Worm (Caenorhabditis elegans): Measurements from ENCODE around the gene ctsa-4.1.

The ctsa-4.1 gene

DNA sequence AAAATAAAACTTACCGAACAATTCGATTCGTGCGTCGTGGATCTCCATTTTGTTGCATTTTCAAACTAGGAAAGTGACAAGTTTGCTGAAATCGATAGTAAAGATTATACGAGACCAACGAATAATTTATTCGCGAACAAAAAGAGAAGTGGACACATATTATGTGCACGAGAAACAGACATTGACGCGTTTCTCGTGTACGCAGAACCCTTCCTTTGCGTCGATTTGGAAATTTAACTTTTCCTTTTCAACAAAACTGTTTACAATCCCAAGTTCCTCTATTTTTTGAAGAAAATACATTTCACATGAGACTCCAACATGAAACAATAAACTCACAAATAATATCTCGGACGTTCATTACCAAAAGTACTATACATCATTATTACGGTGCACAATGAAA lies 6.0 kb upstream of the ctsa-4.1 start, which contains the start of gene K10B2.4 (continued):
- TF ChIP-seq B0035.1 (tag; optimal IDR thresholded peaks at IDR 0.05) (peak; percentile 56), ztf-25 (GFP tag; IDR thresholded peaks at IDR 0.05) (no peak), lin-40 (tag; optimal IDR thresholded peaks at IDR 0.05) (peak; percentile 47), ccch-3 (GFP tag; optimal IDR thresholded peaks at IDR 0.05) (no peak), Y53F4B.3 (GFP tag; IDR thresholded peaks at IDR 0.05) (no peak), snpc-1.1 (tag; optimal IDR thresholded peaks at IDR 0.05; ENCODE audit: insufficient read depth) (no peak), F55B11.4 (tag; optimal IDR thresholded peaks at IDR 0.05; ENCODE audit: borderline replicate concordance, insufficient read depth) (no peak), ceh-58 (GFP tag; IDR thresholded peaks at IDR 0.05) (no peak), ztf-26 (tag; optimal IDR thresholded peaks at IDR 0.05) (no peak), sea-2 (GFP tag; IDR thresholded peaks at IDR 0.05) (no peak), atf-7 (tag; optimal IDR thresholded peaks at IDR 0.05) (peak; percentile 24), sptf-2 (GFP tag; optimal IDR thresholded peaks at IDR 0.05) (no peak), bed-1 (GFP tag; IDR thresholded peaks at IDR 0.05) (no peak), F37B4.10 (GFP tag; IDR thresholded peaks at IDR 0.05) (no peak), attf-5 (GFP tag; optimal IDR thresholded peaks at IDR 0.05) (peak; percentile 72), hmg-1.2 (GFP tag; IDR thresholded peaks at IDR 0.05) (0 out of 2 replicates have a peak, but pooled peaks have one; percentile 27), Y56A3A.18 (GFP tag; IDR thresholded peaks at IDR 0.05) (no peak), akir-1 (GFP tag; optimal IDR thresholded peaks at IDR 0.05) (peak; percentile 12), madf-10 (tag; optimal IDR thresholded peaks at IDR 0.05) (no peak), lag-1 (GFP tag; IDR thresholded peaks at IDR 0.05) (no peak), efl-1 (GFP tag; optimal IDR thresholded peaks at IDR 0.05) (no peak), Y79H2A.3 (GFP tag; conservative IDR thresholded peaks at IDR 0.05) (no peak), ztf-3 (GFP tag; optimal IDR thresholded peaks at IDR 0.05) (no peak), Y53G8AR.9 (GFP tag; conservative IDR thresholded peaks at IDR 0.05) (no peak), somi-1 (GFP tag; optimal IDR thresholded peaks at IDR 0.05) (no peak), ama-1 (optimal IDR thresholded peaks at IDR 0.05) (no peak), ama-1 (GFP tag; optimal IDR thresholded peaks at IDR 0.05) (peak in 1 of 2 experiments; percentile 38), nhr-27 (tag; optimal IDR thresholded peaks at IDR 0.05) (no peak), repo-1 (tag; optimal IDR thresholded peaks at IDR 0.05) (no peak), aptf-2 (GFP tag; conservative IDR thresholded peaks at IDR 0.05) (no peak), zfh-2 (GFP tag; conservative IDR thresholded peaks at IDR 0.05) (no peak), F57A8.1 (GFP tag; optimal IDR thresholded peaks at IDR 0.05) (no peak), snpc-4 (GFP tag; optimal IDR thresholded peaks at IDR 0.05) (peak; percentile 0), snpc-4 (tag; optimal IDR thresholded peaks at IDR 0.05) (peak; percentile 22 to 42 (median 36)), madf-8 (GFP tag; conservative IDR thresholded peaks at IDR 0.05) (no peak), F39B2.1 (GFP tag; IDR thresholded peaks at IDR 0.05) (no peak), let-607 (tag; optimal IDR thresholded peaks at IDR 0.05) (peak in 1 of 2 experiments; percentile 5), F49E8.2 (tag; optimal IDR thresholded peaks at IDR 0.05; ENCODE audit: insufficient read depth) (peak; percentile 43), Y67H2A.10 (GFP tag; conservative IDR thresholded peaks at IDR 0.05) (0 out of 2 replicates have a peak, but pooled peaks have one; percentile 21), egl-18 (GFP tag; IDR thresholded peaks at IDR 0.05) (no peak), dox-1 (GFP tag; IDR thresholded peaks at IDR 0.05) (peak; percentile 64), nhr-80 (tag; optimal IDR thresholded peaks at IDR 0.05) (peak; percentile 61), mes-4 (tag; optimal IDR thresholded peaks at IDR 0.05) (no peak), B0336.3 (GFP tag; IDR thresholded peaks at IDR 0.05) (peak; percentile 36; the same call in 1 of the 2 replicates), cebp-1 (GFP tag; IDR thresholded peaks at IDR 0.05) (no peak), cebp-1 (tag; optimal IDR thresholded peaks at IDR 0.05) (peak; percentile 47), pbrm-1 (GFP tag; IDR thresholded peaks at IDR 0.05) (no peak), C17E4.6 (GFP tag; IDR thresholded peaks at IDR 0.05) (no peak), ets-4 (GFP tag; optimal IDR thresholded peaks at IDR 0.05) (no peak)
